Worm (Caenorhabditis elegans) whole organism, L3 larva: ENCODE results near the gene Y116A8C.43.

ENCODE experiments used
- aly-2 ChIP-seq: fragments of 150-350 bp; optimal IDR thresholded peaks from 2 replicates; lab custom pipeline; 2014; ENCODE audit warnings: missing biosample characterization, missing genetic modification characterization
- lin-15B ChIP-seq: fragments of 150-350 bp; optimal IDR thresholded peaks from 2 replicates; lab custom pipeline; 2014; ENCODE audit warnings: missing biosample characterization, missing genetic modification characterization
- mdl-1 ChIP-seq: fragments of 150-350 bp; optimal IDR thresholded peaks from 2 replicates; lab custom pipeline; 2014; ENCODE audit warnings: missing biosample characterization, missing genetic modification characterization
- nfya-1 ChIP-seq: sonication (generic microtip); optimal IDR thresholded peaks from 2 replicates; lab custom pipeline; 2017; ENCODE audit warnings: missing genetic modification characterization, mild to moderate bottlenecking, missing compliant biosample characterization, antibody characterized with exemption, moderate library complexity; ENCODE audit not compliant: insufficient read depth
- nhr-12 ChIP-seq: fragments of 150-350 bp; optimal IDR thresholded peaks from 2 replicates; lab custom pipeline; 2014; ENCODE audit warnings: missing biosample characterization, missing genetic modification characterization
- nhr-237 ChIP-seq: fragments of 150-350 bp; optimal IDR thresholded peaks from 2 replicates; lab custom pipeline; 2014; ENCODE audit warnings: missing biosample characterization, missing genetic modification characterization
- nhr-77 ChIP-seq: fragments of 150-350 bp; optimal IDR thresholded peaks from 2 replicates; lab custom pipeline; 2014; ENCODE audit warnings: missing biosample characterization, missing genetic modification characterization
- zag-1 ChIP-seq: fragments of 150-350 bp; optimal IDR thresholded peaks from 2 replicates; lab custom pipeline; 2014; ENCODE audit warnings: missing biosample characterization, missing genetic modification characterization

ce11 chrIV:17078649-17079048, 10.0 kb upstream of the Y116A8C.43 start, which contains the start of gene Y116A8C.25:
- no peak for TF ChIP-seq nhr-12 (tag; lab: Kevin White, UChicago)
- TF ChIP-seq nfya-1 (tag; lab: Kevin White, UChicago), result no peak
- no peak for TF ChIP-seq lin-15B (tag; lab: Kevin White, UChicago)
- TF ChIP-seq aly-2 (tag; lab: Kevin White, UChicago), result no peak
- no peak for TF ChIP-seq mdl-1
- TF ChIP-seq nhr-237, result no peak
- no peak for TF ChIP-seq zag-1 (tag; lab: Kevin White, UChicago)
- TF ChIP-seq nhr-77 (tag; lab: Kevin White, UChicago), result no peak
